Worm (Caenorhabditis elegans): Measurements from ENCODE around the gene sri-47.

- TF ChIP-seq nhr-19 (GFP tag; conservative IDR thresholded peaks at IDR 0.05) (no peak), ceh-90 (tag; optimal IDR thresholded peaks at IDR 0.05) (no peak), aha-1 (tag; optimal IDR thresholded peaks at IDR 0.05) (no peak), ceh-8 (GFP tag; optimal IDR thresholded peaks at IDR 0.05) (no peak), Y116A8C.19 (tag; optimal IDR thresholded peaks at IDR 0.05; ENCODE audit: borderline replicate concordance) (no peak), ama-1 (optimal IDR thresholded peaks at IDR 0.05) (no peak), fkh-10 (GFP tag; optimal IDR thresholded peaks at IDR 0.05) (no peak), mab-9 (GFP tag; IDR thresholded peaks at IDR 0.05) (no peak), lsy-2 (tag; optimal IDR thresholded peaks at IDR 0.05) (no peak), nhr-237 (tag; optimal IDR thresholded peaks at IDR 0.05) (no peak)
Observed at ce11 chrII:2622480-2622879, 34.2 kb upstream of the sri-47 start, which contains the start of gene D2062.5.
